Worm (Caenorhabditis elegans) whole organism, L1 larva: ENCODE data around the gene C08E8.2.

Experiments
- C04F5.9 ChIP-seq: sonication (generic microtip); optimal IDR thresholded peaks from 2 replicates; lab custom pipeline; 2016; ENCODE audit warnings: missing genetic modification characterization, missing compliant biosample characterization
- C16A3.4 ChIP-seq: fragments of 150-350 bp; optimal IDR thresholded peaks from 2 replicates; lab custom pipeline; 2014; ENCODE audit warnings: missing biosample characterization, missing genetic modification characterization
- F16B12.6 ChIP-seq: fragments of 150-350 bp; optimal IDR thresholded peaks from 2 replicates; lab custom pipeline; 2014; ENCODE audit warnings: missing biosample characterization, missing genetic modification characterization
- Y116A8C.19 ChIP-seq: sonication (generic microtip); optimal IDR thresholded peaks from 2 replicates; lab custom pipeline; 2016; ENCODE audit warnings: missing compliant biosample characterization, missing genetic modification characterization, borderline replicate concordance
- alr-1 ChIP-seq: fragments of 200-800 bp; sonication (Bioruptor generic); optimal IDR thresholded peaks from 2 replicates; lab custom pipeline; 2018; ENCODE audit warnings: borderline replicate concordance, mild to moderate bottlenecking, missing genetic modification characterization, missing compliant biosample characterization
- aly-2 ChIP-seq: fragments of 150-350 bp; optimal IDR thresholded peaks from 2 replicates; lab custom pipeline; 2014; ENCODE audit warnings: missing biosample characterization, missing genetic modification characterization
- ama-1 ChIP-seq: fragments of 150-350 bp; optimal IDR thresholded peaks from 2 replicates; lab custom pipeline; 2014
- ceh-63 ChIP-seq: fragments of 200-800 bp; sonication (Bioruptor generic); optimal IDR thresholded peaks from 2 replicates; lab custom pipeline; 2018; ENCODE audit warnings: mild to moderate bottlenecking, missing genetic modification characterization, missing compliant biosample characterization
- ceh-8 ChIP-seq: fragments of 200-800 bp; sonication (Bioruptor generic); optimal IDR thresholded peaks from 2 replicates; lab custom pipeline; 2018; ENCODE audit warnings: mild to moderate bottlenecking, missing genetic modification characterization, moderate library complexity, missing compliant biosample characterization
- ceh-82 ChIP-seq, 3 experiments: fragments of 150-350 bp in 1 of 3; sonication (generic microtip) in 2 of 3; optimal IDR thresholded peaks; 2 replicates each; lab custom pipeline; 2014 to 2017; ENCODE audit warnings: missing biosample characterization in 3 of 3, missing genetic modification characterization in 3 of 3
- ceh-90 ChIP-seq: sonication (generic microtip); optimal IDR thresholded peaks from 2 replicates; lab custom pipeline; 2016; ENCODE audit warnings: missing genetic modification characterization, missing compliant biosample characterization
- ces-1 ChIP-seq: fragments of 150-350 bp; optimal IDR thresholded peaks from 2 replicates; lab custom pipeline; 2014; ENCODE audit warnings: missing biosample characterization, missing genetic modification reagents, missing genetic modification characterization
- efl-3 ChIP-seq: fragments of 200-800 bp; sonication (Bioruptor generic); optimal IDR thresholded peaks from 2 replicates; lab custom pipeline; 2018; ENCODE audit warnings: mild to moderate bottlenecking, missing genetic modification characterization, missing compliant biosample characterization
- elt-2 ChIP-seq: sonication (generic microtip); optimal IDR thresholded peaks from 2 replicates; lab custom pipeline; 2016; ENCODE audit warnings: missing genetic modification characterization, mild to moderate bottlenecking, inconsistent platforms, missing compliant biosample characterization, missing genetic modification reagents
- elt-3 ChIP-seq, 6 experiments: fragments of 150-350 bp in 1 of 6; sonication (generic microtip); optimal IDR thresholded peaks; 2 replicates each; lab custom pipeline; 2017 to 2018; ENCODE audit warnings: missing biosample characterization in 6 of 6, missing genetic modification characterization in 6 of 6, inconsistent platforms in 1 of 6
- fkh-4 ChIP-seq: sonication (generic microtip); optimal IDR thresholded peaks from 2 replicates; lab custom pipeline; 2016; ENCODE audit warnings: missing compliant biosample characterization, missing genetic modification characterization, borderline replicate concordance
- fkh-8 ChIP-seq: sonication (generic microtip); optimal IDR thresholded peaks from 2 replicates; lab custom pipeline; 2016; ENCODE audit warnings: mild to moderate bottlenecking, missing genetic modification characterization, missing compliant biosample characterization
- hpl-2 ChIP-seq: fragments of 150-350 bp; optimal IDR thresholded peaks from 2 replicates; lab custom pipeline; 2014; ENCODE audit warnings: missing biosample characterization, missing genetic modification reagents, missing genetic modification characterization
- jun-1 ChIP-seq: fragments of 150-350 bp; optimal IDR thresholded peaks from 2 replicates; lab custom pipeline; 2014; ENCODE audit warnings: missing biosample characterization, missing genetic modification reagents, missing genetic modification characterization
- lin-13 ChIP-seq: fragments of 150-350 bp; optimal IDR thresholded peaks from 2 replicates; lab custom pipeline; 2014; ENCODE audit warnings: missing biosample characterization, missing genetic modification reagents, missing genetic modification characterization
- lin-14 ChIP-seq: fragments of 200-800 bp; sonication (Bioruptor generic); optimal IDR thresholded peaks from 2 replicates; lab custom pipeline; 2018; ENCODE audit warnings: mild to moderate bottlenecking, missing genetic modification characterization, moderate library complexity, missing compliant biosample characterization
- lin-35 ChIP-seq, 2 experiments: fragments of 150-350 bp; optimal IDR thresholded peaks; 2 replicates each; lab custom pipeline; 2014; ENCODE audit warnings: missing biosample characterization in 2 of 2, missing genetic modification characterization in 2 of 2, missing genetic modification reagents in 2 of 2
- lin-39 ChIP-seq: fragments of 150-350 bp; optimal IDR thresholded peaks from 2 replicates; lab custom pipeline; 2014; ENCODE audit warnings: missing biosample characterization, missing genetic modification reagents, missing genetic modification characterization
- lsy-2 ChIP-seq, 2 experiments: fragments of 150-350 bp; optimal IDR thresholded peaks; 2 replicates each; lab custom pipeline; 2014; ENCODE audit warnings: missing biosample characterization in 2 of 2, missing genetic modification characterization in 2 of 2
- mab-9 ChIP-seq: fragments of 200-800 bp; sonication (Bioruptor generic); IDR thresholded peaks from 2 replicates; pipeline ENCODE4 v1.3.6; 2022; ENCODE audit warnings: missing genetic modification reagents, missing genetic modification characterization, missing compliant biosample characterization
- mdl-1 ChIP-seq, 2 experiments: fragments of 150-350 bp; optimal IDR thresholded peaks; 2 replicates each; lab custom pipeline; 2014 to 2017; ENCODE audit warnings: missing biosample characterization in 2 of 2, missing genetic modification characterization in 2 of 2, inconsistent platforms in 1 of 2
- mef-2 ChIP-seq: fragments of 150-350 bp; optimal IDR thresholded peaks from 2 replicates; lab custom pipeline; 2014; ENCODE audit warnings: missing biosample characterization, missing genetic modification characterization
- mep-1 ChIP-seq: fragments of 150-350 bp; optimal IDR thresholded peaks from 2 replicates; lab custom pipeline; 2014; ENCODE audit warnings: missing biosample characterization, missing genetic modification characterization
- nhr-11 ChIP-seq: fragments of 150-350 bp; optimal IDR thresholded peaks from 2 replicates; lab custom pipeline; 2014; ENCODE audit warnings: missing biosample characterization, missing genetic modification characterization
- nhr-47 ChIP-seq: sonication (generic microtip); optimal IDR thresholded peaks from 2 replicates; lab custom pipeline; 2016; ENCODE audit warnings: mild to moderate bottlenecking, missing genetic modification characterization, moderate library complexity, missing compliant biosample characterization
- nhr-71 ChIP-seq: sonication (generic microtip); optimal IDR thresholded peaks from 2 replicates; lab custom pipeline; 2016; ENCODE audit warnings: mild to moderate bottlenecking, missing genetic modification characterization, moderate library complexity, missing compliant biosample characterization
- nhr-76 ChIP-seq: sonication (generic microtip); optimal IDR thresholded peaks from 2 replicates; lab custom pipeline; 2017; ENCODE audit warnings: missing biosample characterization, missing genetic modification characterization
- nhr-77 ChIP-seq: fragments of 150-350 bp; optimal IDR thresholded peaks from 2 replicates; lab custom pipeline; 2014; ENCODE audit warnings: missing biosample characterization, missing genetic modification characterization
- nhr-90 ChIP-seq: sonication (generic microtip); optimal IDR thresholded peaks from 2 replicates; lab custom pipeline; 2016; ENCODE audit warnings: mild to moderate bottlenecking, missing genetic modification characterization, missing compliant biosample characterization; ENCODE audit not compliant: poor library complexity
- pag-3 ChIP-seq: sonication (generic microtip); optimal IDR thresholded peaks from 2 replicates; lab custom pipeline; 2017; ENCODE audit warnings: missing genetic modification characterization, mild to moderate bottlenecking, missing compliant biosample characterization, antibody characterized with exemption, borderline replicate concordance; ENCODE audit not compliant: insufficient read depth
- pax-3 ChIP-seq: fragments of 200-800 bp; sonication (Bioruptor generic); optimal IDR thresholded peaks from 2 replicates; lab custom pipeline; 2018; ENCODE audit warnings: mild to moderate bottlenecking, missing genetic modification characterization, moderate library complexity, missing compliant biosample characterization
- pqm-1 ChIP-seq: sonication (generic microtip); optimal IDR thresholded peaks from 3 replicates; lab custom pipeline; 2017; ENCODE audit warnings: missing biosample characterization, missing genetic modification characterization
- skn-1 ChIP-seq: fragments of 150-350 bp; optimal IDR thresholded peaks from 2 replicates; lab custom pipeline; 2014; ENCODE audit warnings: missing biosample characterization, missing genetic modification characterization
- snpc-4 ChIP-seq: fragments of 150-350 bp; optimal IDR thresholded peaks from 2 replicates; lab custom pipeline; 2014; ENCODE audit warnings: missing biosample characterization, missing genetic modification characterization
- snu-23 ChIP-seq: sonication (generic microtip); optimal IDR thresholded peaks from 2 replicates; lab custom pipeline; 2016; ENCODE audit warnings: missing genetic modification characterization, missing compliant biosample characterization
- sptf-1 ChIP-seq: fragments of 150-350 bp; optimal IDR thresholded peaks from 2 replicates; lab custom pipeline; 2014; ENCODE audit warnings: missing biosample characterization, missing genetic modification characterization
- swsn-7 ChIP-seq: sonication (generic microtip); optimal IDR thresholded peaks from 2 replicates; lab custom pipeline; 2016; ENCODE audit warnings: missing genetic modification characterization, missing compliant biosample characterization
- tbx-2 ChIP-seq: sonication (generic microtip); optimal IDR thresholded peaks from 2 replicates; lab custom pipeline; 2016; ENCODE audit warnings: missing genetic modification characterization, missing compliant biosample characterization
- unc-62 ChIP-seq: fragments of 150-350 bp; optimal IDR thresholded peaks from 2 replicates; lab custom pipeline; 2014; ENCODE audit warnings: missing biosample characterization, missing genetic modification reagents, missing genetic modification characterization
- unc-86 ChIP-seq: sonication (generic microtip); optimal IDR thresholded peaks from 2 replicates; lab custom pipeline; 2016; ENCODE audit warnings: missing genetic modification characterization, missing compliant biosample characterization
- zag-1 ChIP-seq: fragments of 150-350 bp; optimal IDR thresholded peaks from 2 replicates; lab custom pipeline; 2014; ENCODE audit warnings: missing biosample characterization, missing genetic modification characterization

The C08E8.2 gene

ce11 chrV:18389046-18389445 is 33.4 kb upstream of the C08E8.2 start, which contains the start of the genes Y51A2B.4 and Y51A2B.5:
Y51A2B.4 (minus strand) TSS chrV:18389146.
Y51A2B.5 (plus strand) TSS chrV:18389277.
- TF ChIP-seq nhr-77 (tag; lab: Kevin White, UChicago): no peak
- no peak for TF ChIP-seq hpl-2
- TF ChIP-seq lin-13: no peak
- no peak for TF ChIP-seq fkh-4 (tag; lab: Kevin White, UChicago)
- TF ChIP-seq nhr-11 (tag; lab: Kevin White, UChicago): no peak
- no peak for TF ChIP-seq alr-1 (tag; lab: Kevin White, UChicago)
- TF ChIP-seq ceh-63 (GFP tag; lab: Kevin White, UChicago): no peak
- TF ChIP-seq sptf-1 (tag; lab: Kevin White, UChicago): no peak
- TF ChIP-seq ces-1 (GFP tag; lab: Kevin White, UChicago): no peak
- no peak for TF ChIP-seq skn-1 (tag; lab: Kevin White, UChicago)
- no peak for TF ChIP-seq ceh-90
- no peak for TF ChIP-seq nhr-90 (tag; lab: Kevin White, UChicago)
- no peak for TF ChIP-seq efl-3 (GFP tag; lab: Kevin White, UChicago)
- TF ChIP-seq jun-1 (tag; lab: Kevin White, UChicago): no peak
- no peak for TF ChIP-seq F16B12.6 (tag; lab: Kevin White, UChicago)
- TF ChIP-seq lin-35 (GFP tag; optimal IDR thresholded peaks at IDR 0.05; lab: Kevin White, UChicago): no peak
- no peak for TF ChIP-seq swsn-7 (tag; lab: Kevin White, UChicago)
- TF ChIP-seq snu-23 (GFP tag; lab: Kevin White, UChicago): no peak
- TF ChIP-seq mep-1 (tag; lab: Kevin White, UChicago): no peak

- TF ChIP-seq pax-3 (tag; lab: Kevin White, UChicago) (no peak), ama-1 (no peak), unc-86 (tag; lab: Kevin White, UChicago) (no peak), tbx-2 (tag; lab: Kevin White, UChicago) (no peak), pqm-1 (tag; lab: Kevin White, UChicago) (no peak), lin-14 (GFP tag; lab: Kevin White, UChicago) (no peak), lsy-2 (tag; optimal IDR thresholded peaks at IDR 0.05; lab: Kevin White, UChicago) (no peak), mdl-1 (tag; optimal IDR thresholded peaks at IDR 0.05; lab: Kevin White, UChicago) (no peak), unc-62 (GFP tag; lab: Kevin White, UChicago) (no peak), mab-9 (no peak), ceh-8 (no peak), efl-3 (GFP tag; lab: Kevin White, UChicago) (no peak), ces-1 (GFP tag; lab: Kevin White, UChicago) (no peak)
Observed at ce11 chrV:18382590-18382989, 26.9 kb upstream of the C08E8.2 start, which contains the start of gene nhr-288. nhr-288 (minus strand) TSS chrV:18382690.

- TF ChIP-seq zag-1 (tag; lab: Kevin White, UChicago) (no peak), lin-14 (GFP tag; lab: Kevin White, UChicago) (no peak), C04F5.9 (tag; lab: Kevin White, UChicago) (no peak), lin-39 (tag; lab: Kevin White, UChicago) (no peak), snpc-4 (tag; lab: Kevin White, UChicago) (no peak), elt-2 (tag; lab: Kevin White, UChicago) (no peak), Y116A8C.19 (tag; lab: Kevin White, UChicago) (no peak), F16B12.6 (tag; lab: Kevin White, UChicago) (no peak)
Observed at ce11 chrV:18378819-18379218, 23.2 kb upstream of the C08E8.2 start, which contains the start of gene Y51A2B.8. Y51A2B.8 (plus strand) TSS chrV:18379119.

DNA sequence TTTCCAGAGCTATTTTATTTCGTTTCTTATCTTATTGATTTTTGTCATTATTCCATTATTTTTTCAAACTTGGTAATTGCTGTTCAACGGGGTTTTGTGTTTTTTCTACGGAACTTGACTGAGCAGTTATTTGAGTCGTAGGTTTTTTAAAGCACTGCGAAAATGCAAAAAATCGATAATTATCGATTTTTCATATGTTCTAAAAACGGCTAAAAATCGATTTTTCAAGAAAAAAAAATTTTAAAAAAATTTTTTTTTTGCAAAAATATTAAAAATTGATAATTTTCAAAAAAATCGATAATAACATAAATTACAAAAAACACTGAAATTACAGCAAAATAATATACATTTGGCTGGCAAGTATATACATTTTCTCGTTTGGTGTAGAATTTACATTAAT is 19.9 kb upstream of the C08E8.2 start:
- TF ChIP-seq C04F5.9 (tag; lab: Kevin White, UChicago) (no peak), nhr-71 (tag; lab: Kevin White, UChicago) (no peak), ceh-82 (tag; optimal IDR thresholded peaks at IDR 0.05; lab: Kevin White, UChicago) (no peak), hpl-2 (no peak), nhr-77 (tag; lab: Kevin White, UChicago) (no peak), tbx-2 (tag; lab: Kevin White, UChicago) (no peak), nhr-47 (tag; lab: Kevin White, UChicago) (no peak), C16A3.4 (no peak), pag-3 (tag; lab: Kevin White, UChicago) (no peak), aly-2 (tag; lab: Kevin White, UChicago) (no peak), unc-86 (tag; lab: Kevin White, UChicago) (no peak), elt-3 (tag; optimal IDR thresholded peaks at IDR 0.05; lab: Kevin White, UChicago) (no peak), ceh-90 (no peak), elt-2 (tag; lab: Kevin White, UChicago) (no peak), ceh-8 (no peak), nhr-76 (tag; lab: Kevin White, UChicago) (no peak), alr-1 (tag; lab: Kevin White, UChicago) (no peak), fkh-8 (tag; lab: Kevin White, UChicago) (no peak), Y116A8C.19 (tag; lab: Kevin White, UChicago) (no peak), mef-2 (no peak)
